Worm (Caenorhabditis elegans) whole organism, young adult: ENCODE measurements around the gene arl-8.
"Not testable (repeated sequence)": the region's sequence is repeated elsewhere in the genome, so short reads cannot be mapped to it uniquely, and the experiment has no call there.

Source experiments
- C06A6.2 ChIP-seq: fragments of 200-800 bp; sonication (Bioruptor generic); conservative IDR thresholded peaks from 2 replicates; pipeline ENCODE4 v1.3.6; 2022; ENCODE audit warnings: missing genetic modification characterization, missing compliant biosample characterization
- C17E4.6 ChIP-seq: fragments of 200-800 bp; sonication (Bioruptor generic); IDR thresholded peaks from 2 replicates; pipeline ENCODE4 v1.3.6; 2022; ENCODE audit warnings: missing genetic modification reagents, missing genetic modification characterization, missing compliant biosample characterization
- F52B5.7 ChIP-seq: sonication (generic microtip); optimal IDR thresholded peaks from 2 replicates; lab custom pipeline; 2016; ENCODE audit warnings: mild to moderate bottlenecking, missing genetic modification characterization, missing compliant biosample characterization
- K11D2.4 ChIP-seq: fragments of 200-800 bp; sonication (Bioruptor generic); IDR thresholded peaks from 2 replicates; pipeline ENCODE4 v1.3.6; 2022; ENCODE audit warnings: missing genetic modification reagents, missing genetic modification characterization, missing compliant biosample characterization
- K12H6.12 ChIP-seq: fragments of 200-800 bp; sonication (Bioruptor generic); optimal IDR thresholded peaks from 2 replicates; lab custom pipeline; 2018; ENCODE audit warnings: mild to moderate bottlenecking, missing genetic modification characterization, missing compliant biosample characterization
- Y67H2A.10 ChIP-seq: fragments of 200-800 bp; sonication (Bioruptor generic); conservative IDR thresholded peaks from 2 replicates; pipeline ENCODE4 v1.3.6; 2022; ENCODE audit warnings: missing genetic modification reagents, missing genetic modification characterization, missing compliant biosample characterization
- Y95B8A.8 ChIP-seq: fragments of 200-800 bp; sonication (Bioruptor generic); IDR thresholded peaks from 2 replicates; pipeline ENCODE4 v1.3.6; 2022; ENCODE audit warnings: missing genetic modification reagents, missing genetic modification characterization, missing compliant biosample characterization
- ama-1 ChIP-seq, 3 experiments: fragments of 150-350 bp in 1 of 3; sonication (generic microtip) in 2 of 3; optimal IDR thresholded peaks; 2 replicates each; lab custom pipeline; 2014 to 2018; ENCODE audit warnings: missing biosample characterization in 2 of 3, missing genetic modification characterization in 2 of 3, missing genetic modification reagents in 2 of 3
- athp-1 ChIP-seq: sonication (generic microtip); optimal IDR thresholded peaks from 2 replicates; lab custom pipeline; 2017; ENCODE audit warnings: mild to moderate bottlenecking, missing genetic modification characterization, missing compliant biosample characterization
- attf-5 ChIP-seq: fragments of 200-800 bp; sonication (Bioruptor generic); optimal IDR thresholded peaks from 2 replicates; lab custom pipeline; 2018; ENCODE audit warnings: mild to moderate bottlenecking, missing genetic modification characterization, missing compliant biosample characterization
- attf-6 ChIP-seq: fragments of 200-800 bp; sonication (Bioruptor generic); IDR thresholded peaks from 2 replicates; pipeline ENCODE4 v1.3.6; 2022; ENCODE audit warnings: missing genetic modification reagents, missing genetic modification characterization, missing compliant biosample characterization
- cebp-1 ChIP-seq, 2 experiments: fragments of 200-800 bp in 1 of 2; sonication (Bioruptor generic) in 1 of 2; sonication (generic microtip) in 1 of 2; IDR thresholded peaks in 1 of 2; optimal IDR thresholded peaks in 1 of 2; 2 replicates each; pipeline versions ENCODE4 v1.3.6 to Lab custom; 2017 to 2022; ENCODE audit warnings: missing compliant biosample characterization in 2 of 2, missing genetic modification characterization in 2 of 2, mild to moderate bottlenecking in 1 of 2, missing genetic modification reagents in 1 of 2, moderate library complexity in 1 of 2
- ceh-100 ChIP-seq: fragments of 200-800 bp; sonication (Bioruptor generic); IDR thresholded peaks from 2 replicates; pipeline ENCODE4 v1.3.6; 2022; ENCODE audit warnings: missing genetic modification reagents, missing genetic modification characterization, missing compliant biosample characterization
- ceh-27 ChIP-seq: fragments of 200-800 bp; sonication (Bioruptor generic); optimal IDR thresholded peaks from 2 replicates; lab custom pipeline; 2018; ENCODE audit warnings: mild to moderate bottlenecking, missing genetic modification characterization, moderate library complexity, missing compliant biosample characterization
- egl-44 ChIP-seq: fragments of 200-800 bp; sonication (Bioruptor generic); IDR thresholded peaks from 2 replicates; pipeline ENCODE4 v1.3.6; 2022; ENCODE audit warnings: missing genetic modification reagents, missing genetic modification characterization, missing compliant biosample characterization
- ekl-4 ChIP-seq: fragments of 200-800 bp; sonication (Bioruptor generic); IDR thresholded peaks from 2 replicates; pipeline ENCODE4 v1.3.6; 2022; ENCODE audit warnings: missing genetic modification reagents, missing genetic modification characterization, missing compliant biosample characterization
- him-1 ChIP-seq: sonication (generic microtip); optimal IDR thresholded peaks from 2 replicates; lab custom pipeline; 2016; ENCODE audit warnings: missing genotype, missing genetic modification reagents, missing genetic modification characterization, missing compliant biosample characterization
- hmg-1.2 ChIP-seq: fragments of 200-800 bp; sonication (Bioruptor generic); IDR thresholded peaks from 2 replicates; pipeline ENCODE4 v1.3.6; 2022; ENCODE audit warnings: missing genetic modification reagents, missing genetic modification characterization, missing compliant biosample characterization
- let-526 ChIP-seq: fragments of 200-800 bp; sonication (Bioruptor generic); IDR thresholded peaks from 2 replicates; pipeline ENCODE4 v1.3.6; 2022; ENCODE audit warnings: missing genetic modification reagents, missing genetic modification characterization, missing compliant biosample characterization
- lin-35 ChIP-seq, 3 experiments: fragments of 150-350 bp in 2 of 3; sonication (generic microtip) in 1 of 3; optimal IDR thresholded peaks; 2 replicates each; lab custom pipeline; 2014 to 2018; ENCODE audit warnings: missing biosample characterization in 3 of 3, missing genetic modification characterization in 3 of 3, missing genetic modification reagents in 3 of 3
- lir-1 ChIP-seq: fragments of 200-800 bp; sonication (Bioruptor generic); conservative IDR thresholded peaks from 2 replicates; pipeline ENCODE4 v1.3.6; 2022; ENCODE audit warnings: missing genetic modification reagents, missing genetic modification characterization, missing compliant biosample characterization
- madf-3 ChIP-seq: fragments of 200-800 bp; sonication (Bioruptor generic); IDR thresholded peaks from 2 replicates; pipeline ENCODE4 v1.3.6; 2022; ENCODE audit warnings: missing genetic modification reagents, missing genetic modification characterization, missing compliant biosample characterization
- mcd-1 ChIP-seq: fragments of 200-800 bp; sonication (Bioruptor generic); IDR thresholded peaks from 2 replicates; pipeline ENCODE4 v1.3.6; 2022; ENCODE audit warnings: missing genetic modification reagents, missing genetic modification characterization, missing compliant biosample characterization
- nfyb-1 ChIP-seq: fragments of 200-800 bp; sonication (Bioruptor generic); IDR thresholded peaks from 2 replicates; pipeline ENCODE4 v1.3.6; 2022; ENCODE audit warnings: missing genetic modification reagents, missing genetic modification characterization, missing compliant biosample characterization
- nhr-179 ChIP-seq: sonication (generic microtip); optimal IDR thresholded peaks from 2 replicates; lab custom pipeline; 2016; ENCODE audit warnings: mild to moderate bottlenecking, missing genetic modification characterization, missing compliant biosample characterization
- nhr-27 ChIP-seq: fragments of 200-800 bp; sonication (Bioruptor generic); optimal IDR thresholded peaks from 2 replicates; lab custom pipeline; 2018; ENCODE audit warnings: mild to moderate bottlenecking, missing genetic modification characterization, moderate library complexity, missing compliant biosample characterization
- nhr-80 ChIP-seq: sonication (generic microtip); optimal IDR thresholded peaks from 2 replicates; lab custom pipeline; 2016; ENCODE audit warnings: missing genetic modification characterization, missing compliant biosample characterization
- pbrm-1 ChIP-seq: fragments of 200-800 bp; sonication (Bioruptor generic); IDR thresholded peaks from 2 replicates; pipeline ENCODE4 v1.3.6; 2022; ENCODE audit warnings: missing genetic modification reagents, missing genetic modification characterization, missing compliant biosample characterization
- rcor-1 ChIP-seq: fragments of 200-800 bp; sonication (Bioruptor generic); IDR thresholded peaks from 2 replicates; pipeline ENCODE4 v1.3.6; 2022; ENCODE audit warnings: missing genetic modification reagents, missing genetic modification characterization, missing compliant biosample characterization
- snpc-1.1 ChIP-seq: sonication (generic microtip); optimal IDR thresholded peaks from 2 replicates; lab custom pipeline; 2017; ENCODE audit warnings: missing genetic modification characterization, mild to moderate bottlenecking, missing compliant biosample characterization, antibody characterized with exemption, moderate library complexity, missing genotype, missing genetic modification reagents; ENCODE audit not compliant: insufficient read depth
- snpc-4 ChIP-seq, 5 experiments: fragments of 150-350 bp in 1 of 5; sonication (generic microtip) in 4 of 5; optimal IDR thresholded peaks; 2 replicates each; lab custom pipeline; 2014 to 2018; ENCODE audit warnings: missing genetic modification characterization in 5 of 5, missing biosample characterization in 3 of 5, antibody characterized with exemption in 2 of 5, mild to moderate bottlenecking in 2 of 5, missing compliant biosample characterization in 2 of 5, missing genotype in 2 of 5, moderate library complexity in 2 of 5, missing genetic modification reagents in 1 of 5
- unc-130 ChIP-seq: sonication (generic microtip); optimal IDR thresholded peaks from 2 replicates; lab custom pipeline; 2016; ENCODE audit warnings: missing genetic modification reagents, missing genetic modification characterization, missing compliant biosample characterization
- xnd-1 ChIP-seq: sonication (generic microtip); optimal IDR thresholded peaks from 2 replicates; lab custom pipeline; 2016; ENCODE audit warnings: missing genotype, missing genetic modification reagents, missing genetic modification characterization, missing compliant biosample characterization
- ztf-6 ChIP-seq: fragments of 200-800 bp; sonication (Bioruptor generic); IDR thresholded peaks from 2 replicates; pipeline ENCODE4 v1.3.6; 2022; ENCODE audit warnings: missing genetic modification reagents, missing genetic modification characterization, missing compliant biosample characterization

Gene arl-8

ce11 chrIV:14757786-14758185, 40.2 kb upstream of the arl-8 start:
- no peak for TF ChIP-seq xnd-1 (tag; lab: Kevin White, UChicago)
- peak; percentile 67; the same call in 1 of the 2 replicates for TF ChIP-seq attf-6 (GFP tag; lab: Robert Waterston, UW)
- TF ChIP-seq snpc-1.1 (tag; lab: Kevin White, UChicago), result no peak
- TF ChIP-seq athp-1 (tag; lab: Kevin White, UChicago), result no peak
- TF ChIP-seq lin-35 (GFP tag; optimal IDR thresholded peaks at IDR 0.05; lab: Kevin White, UChicago), result no peak

- TF ChIP-seq ztf-6 (no peak), nhr-80 (no peak), snpc-4 (GFP tag; optimal IDR thresholded peaks at IDR 0.05; lab: Kevin White, UChicago) (no peak), snpc-4 (tag; optimal IDR thresholded peaks at IDR 0.05; lab: Kevin White, UChicago) (peak in 3 of 4 experiments; percentile 72 to 92 (median 77)), unc-130 (GFP tag; lab: Kevin White, UChicago) (no peak), hmg-1.2 (peak; percentile 36), F52B5.7 (tag; lab: Kevin White, UChicago) (no peak), K12H6.12 (no peak), attf-5 (GFP tag; lab: Kevin White, UChicago) (no peak), snpc-1.1 (tag; lab: Kevin White, UChicago) (peak; percentile 51), nhr-179 (tag; lab: Kevin White, UChicago) (no peak), madf-3 (no peak), ama-1 (optimal IDR thresholded peaks at IDR 0.05; lab: Kevin White, UChicago) (no peak), ama-1 (GFP tag; optimal IDR thresholded peaks at IDR 0.05; lab: Kevin White, UChicago) (no peak)
Observed at ce11 chrIV:14759662-14760061, 38.3 kb upstream of the arl-8 start.

ce11 chrIV:14760845-14761244, 37.1 kb upstream of the arl-8 start, which contains the start of gene ptp-5.2:
TSS of gene ptp-5.2 (minus strand) at chrIV:14760945.
- TF ChIP-seq him-1 (no peak), C17E4.6 (GFP tag; lab: Robert Waterston, UW) (no peak), nhr-27 (tag; lab: Kevin White, UChicago) (no peak)

- TF ChIP-seq ekl-4 (GFP tag; lab: Robert Waterston, UW) (peak; percentile 57; the same call in 1 of the 2 replicates), ceh-27 (GFP tag; lab: Kevin White, UChicago) (peak; percentile 26), egl-44 (GFP tag; lab: Robert Waterston, UW) (peak; percentile 73; the same call in 1 of the 2 replicates), attf-5 (GFP tag; lab: Kevin White, UChicago) (peak; percentile 39), cebp-1 (GFP tag; IDR thresholded peaks at IDR 0.05; lab: Robert Waterston, UW) (0 out of 2 replicates have a peak, but pooled peaks have one; percentile 18), rcor-1 (GFP tag; lab: Robert Waterston, UW) (peak; percentile 65; the same call in 1 of the 2 replicates), K11D2.4 (GFP tag; lab: Robert Waterston, UW) (peak; percentile 42; the same call in 1 of the 2 replicates), mcd-1 (GFP tag; lab: Robert Waterston, UW) (peak; percentile 74), pbrm-1 (GFP tag; lab: Robert Waterston, UW) (0 out of 2 replicates have a peak, but pooled peaks have one; percentile 38), Y67H2A.10 (GFP tag; lab: Robert Waterston, UW) (0 out of 2 replicates have a peak, but pooled peaks have one; percentile 8), ceh-100 (GFP tag; lab: Robert Waterston, UW) (0 out of 2 replicates have a peak, but pooled peaks have one; percentile 40), nfyb-1 (GFP tag; lab: Robert Waterston, UW) (0 out of 2 replicates have a peak, but pooled peaks have one; percentile 41), Y95B8A.8 (GFP tag; lab: Robert Waterston, UW) (0 out of 2 replicates have a peak, but pooled peaks have one; percentile 7), K12H6.12 (peak; percentile 9), let-526 (GFP tag; lab: Robert Waterston, UW) (peak; percentile 6; the same call in 1 of the 2 replicates), snpc-4 (GFP tag; optimal IDR thresholded peaks at IDR 0.05; lab: Kevin White, UChicago) (peak; percentile 20), hmg-1.2 (peak; percentile 56; the same call in 1 of the 2 replicates), nhr-80 (peak; percentile 28), lir-1 (GFP tag; lab: Robert Waterston, UW) (peak; percentile 27; the same call in 1 of the 2 replicates), C06A6.2 (GFP tag; lab: Robert Waterston, UW) (peak; percentile 58; the same call in 1 of the 2 replicates)
- TF ChIP-seq cebp-1, snpc-4 (tag; optimal IDR thresholded peaks at IDR 0.05; lab: Kevin White, UChicago): not testable (repeated sequence)
- TF ChIP-seq, all 124 proteins: peak for 20; not testable (repeated sequence) for 104
Observed at ce11 chrIV:14763348-14763747, 34.6 kb upstream of the arl-8 start.
